Fruit fly (Drosophila melanogaster) Kc167 (cell line): Measurements from ENCODE around the gene CG5850.

Source experiments
- h ChIP-seq: fragments of >200 bp; optimal IDR thresholded peaks from 3 replicates; lab custom pipeline; 2018; ENCODE audit warnings: missing external identifiers
- psq ChIP-seq: fragments of >200 bp; optimal IDR thresholded peaks from 2 replicates; lab custom pipeline; 2017; ENCODE audit warnings: missing external identifiers

DNA sequence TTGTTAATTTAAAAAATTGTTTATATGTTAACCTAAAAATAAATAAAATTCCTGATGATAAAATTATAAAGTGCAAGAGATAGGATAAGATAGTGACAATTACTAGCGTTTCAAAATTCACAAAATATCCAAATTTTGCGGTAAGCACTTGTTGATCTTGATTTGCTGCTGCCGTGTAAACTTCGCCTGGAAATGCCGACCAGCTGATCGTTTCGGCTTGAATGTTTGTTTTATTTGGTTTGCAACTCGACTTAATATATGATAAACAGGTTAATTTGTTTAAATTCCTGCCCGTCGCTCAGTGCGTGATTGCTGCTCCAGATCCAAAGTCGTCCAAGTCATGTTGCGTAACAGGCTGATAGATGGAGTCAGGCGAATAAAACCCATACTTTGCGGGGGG is 42.3 kb downstream of the CG5850 start, which contains the start of gene CG4592:
- no peak for TF ChIP-seq h (lab: Kevin White, UChicago)
- no peak for TF ChIP-seq psq (lab: Kevin White, UChicago)
